Fruit fly (Drosophila melanogaster): Measurements from ENCODE around the gene Mst77F.

Gene Mst77F

dm6 chr3L:20792693-20793092 is 25.1 kb downstream of the Mst77F start, which contains the start of gene Six4:
Six4 (minus strand) TSS chr3L:20792777.
- TF ChIP-seq bab1 (GFP tag; optimal IDR thresholded peaks at IDR 0.05) = peak; percentile 43
- no peak for TF ChIP-seq CG14711 (tag; optimal IDR thresholded peaks at IDR 0.05)
- peak; percentile 62 for TF ChIP-seq tj (GFP tag; optimal IDR thresholded peaks at IDR 0.05)
- no peak for TF ChIP-seq CG5204 (GFP tag; optimal IDR thresholded peaks at IDR 0.05)
- TF ChIP-seq ovo (GFP tag; optimal IDR thresholded peaks at IDR 0.05) = peak; percentile 13
- TF ChIP-seq cic (GFP tag; optimal IDR thresholded peaks at IDR 0.05) = no peak
- TF ChIP-seq CG33017 (tag; optimal IDR thresholded peaks at IDR 0.05) = no peak
- no peak for TF ChIP-seq toe (GFP tag; optimal IDR thresholded peaks at IDR 0.05)
- no peak for TF ChIP-seq CG7045 (GFP tag; optimal IDR thresholded peaks at IDR 0.05)
- TF ChIP-seq Clk (GFP tag; optimal IDR thresholded peaks at IDR 0.05) = no peak
- TF ChIP-seq cnc (optimal IDR thresholded peaks at IDR 0.05) = no peak
- peak; percentile 22 for TF ChIP-seq Mnt (GFP tag; optimal IDR thresholded peaks at IDR 0.05)
- TF ChIP-seq Hr96 (GFP tag; optimal IDR thresholded peaks at IDR 0.05) = peak; percentile 29
- TF ChIP-seq pad (GFP tag; optimal IDR thresholded peaks at IDR 0.05) = peak; percentile 34
- peak; percentile 41 for TF ChIP-seq CG11617 (GFP tag; optimal IDR thresholded peaks at IDR 0.05)
- peak; percentile 20 for TF ChIP-seq Crg-1 (GFP tag; optimal IDR thresholded peaks at IDR 0.05)
- no peak for TF ChIP-seq CG1620 (GFP tag; optimal IDR thresholded peaks at IDR 0.05)
- TF ChIP-seq CG7101 (tag; optimal IDR thresholded peaks at IDR 0.05) = peak; percentile 10
- TF ChIP-seq CG12768 (GFP tag; optimal IDR thresholded peaks at IDR 0.05) = no peak
- TF ChIP-seq kay (GFP tag; ENCODE audit: borderline replicate concordance) = no peak

dm6 chr3L:20789299-20789698 is 28.5 kb downstream of the Mst77F start:
- TF ChIP-seq CG5204 (GFP tag; optimal IDR thresholded peaks at IDR 0.05) = no peak

DNA sequence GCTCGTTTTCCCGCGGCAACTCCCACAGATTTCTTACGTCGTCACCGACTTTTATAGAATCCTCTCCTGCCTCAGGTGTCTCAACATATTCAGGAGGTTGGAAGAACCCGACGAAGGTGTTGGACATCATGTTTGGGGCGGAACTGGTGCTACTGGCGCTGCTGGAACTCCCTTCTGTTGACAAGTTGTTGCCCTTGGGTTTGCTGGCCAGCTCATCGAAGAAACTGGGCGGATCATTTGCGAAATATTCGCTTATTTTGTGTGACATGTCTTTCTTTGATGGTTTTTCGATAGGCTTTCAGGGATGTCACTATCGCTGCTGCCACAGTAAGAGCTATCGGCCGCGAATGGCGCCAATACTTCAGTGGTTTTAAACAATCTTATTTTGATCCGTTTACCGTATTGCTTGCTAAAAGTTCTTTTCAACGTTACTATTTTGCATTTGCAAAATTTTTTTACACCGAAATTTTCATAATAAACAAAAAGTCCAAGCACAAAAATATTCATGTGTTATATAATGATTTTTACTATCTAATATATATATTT is 29.9 kb downstream of the Mst77F start, which contains the start of gene CG11396:
Gene CG11396, minus strand, starts transcription at position 303 of the 546 bp plus-strand sequence.
- TF ChIP-seq bab1 (GFP tag; optimal IDR thresholded peaks at IDR 0.05) = peak; percentile 34
- no peak for TF ChIP-seq toe (GFP tag; optimal IDR thresholded peaks at IDR 0.05)
- no peak for TF ChIP-seq tj (GFP tag; optimal IDR thresholded peaks at IDR 0.05)

- no peak for TF ChIP-seq kay (GFP tag; ENCODE audit: borderline replicate concordance)
- TF ChIP-seq CG5204 (GFP tag; optimal IDR thresholded peaks at IDR 0.05) = no peak
- TF ChIP-seq CG7045 (GFP tag; optimal IDR thresholded peaks at IDR 0.05) = no peak
- TF ChIP-seq CG12768 (GFP tag; optimal IDR thresholded peaks at IDR 0.05) = no peak
- peak; percentile 34 for TF ChIP-seq CG7101 (tag; optimal IDR thresholded peaks at IDR 0.05)
- TF ChIP-seq Hr96 (GFP tag; optimal IDR thresholded peaks at IDR 0.05) = no peak
- no peak for TF ChIP-seq Clk (GFP tag; optimal IDR thresholded peaks at IDR 0.05)
- TF ChIP-seq bab1 (GFP tag; optimal IDR thresholded peaks at IDR 0.05) = peak; percentile 53
- TF ChIP-seq CG14711 (tag; optimal IDR thresholded peaks at IDR 0.05) = no peak
- peak; percentile 17 for TF ChIP-seq toe (GFP tag; optimal IDR thresholded peaks at IDR 0.05)
- TF ChIP-seq Crg-1 (GFP tag; optimal IDR thresholded peaks at IDR 0.05) = peak; percentile 42
- TF ChIP-seq ovo (GFP tag; optimal IDR thresholded peaks at IDR 0.05) = no peak
- no peak for TF ChIP-seq cnc (optimal IDR thresholded peaks at IDR 0.05)
- TF ChIP-seq pad (GFP tag; optimal IDR thresholded peaks at IDR 0.05) = no peak
- TF ChIP-seq CG33017 (tag; optimal IDR thresholded peaks at IDR 0.05) = no peak
- TF ChIP-seq Mnt (GFP tag; optimal IDR thresholded peaks at IDR 0.05) = no peak
- no peak for TF ChIP-seq tj (GFP tag; optimal IDR thresholded peaks at IDR 0.05)
- no peak for TF ChIP-seq CG11617 (GFP tag; optimal IDR thresholded peaks at IDR 0.05)
- TF ChIP-seq CG1620 (GFP tag; optimal IDR thresholded peaks at IDR 0.05) = peak; percentile 11
- TF ChIP-seq cic (GFP tag; optimal IDR thresholded peaks at IDR 0.05) = no peak
Observed at dm6 chr3L:20785742-20786427, 31.9 kb downstream of the Mst77F start, which contains the start of gene Pcif1. Pcif1 (minus strand) TSS chr3L:20786197.

DNA sequence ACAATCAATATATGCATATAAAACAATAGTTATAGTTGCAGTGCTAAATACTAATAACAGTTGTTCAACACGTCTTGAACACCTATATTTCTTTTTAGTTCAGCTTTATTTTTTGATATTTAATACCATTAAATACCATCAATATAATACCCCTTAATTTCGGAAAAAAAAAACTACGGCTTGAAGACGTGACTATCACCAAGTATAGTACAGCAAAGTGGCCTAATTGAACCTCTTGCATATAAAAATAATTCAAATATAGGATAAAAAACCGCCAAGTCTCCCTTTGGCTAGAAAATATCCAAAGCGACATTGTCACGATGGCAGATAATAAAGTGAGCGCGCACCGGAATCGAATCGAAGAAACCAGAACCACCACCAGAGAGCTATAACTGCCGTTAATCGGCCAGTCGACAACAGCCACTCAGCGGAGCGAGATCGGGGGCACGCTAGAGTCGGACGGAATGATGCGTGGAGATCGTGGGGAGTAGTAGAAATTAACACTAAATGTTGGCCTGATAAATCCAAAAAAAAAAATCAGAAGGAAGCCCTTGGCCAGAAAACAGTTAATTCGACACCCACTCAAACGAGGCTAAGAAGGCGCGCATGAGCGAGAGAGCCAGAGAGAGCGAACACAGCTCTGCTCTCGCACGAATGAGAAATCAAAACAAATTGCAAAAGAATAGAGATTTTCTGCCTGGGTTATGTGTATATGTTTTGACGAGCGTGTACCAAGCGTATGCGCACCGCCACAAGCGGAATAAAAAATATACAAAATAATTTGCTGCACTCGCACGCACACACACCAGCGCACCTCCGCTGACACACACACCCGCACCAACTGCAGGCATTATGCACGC is 32.8 kb downstream of the Mst77F start:
- TF ChIP-seq cnc (optimal IDR thresholded peaks at IDR 0.05) (no peak), ovo (GFP tag; optimal IDR thresholded peaks at IDR 0.05) (peak; percentile 93), Hr96 (GFP tag; optimal IDR thresholded peaks at IDR 0.05) (peak; percentile 60), kay (GFP tag; ENCODE audit: borderline replicate concordance) (no peak), tj (GFP tag; optimal IDR thresholded peaks at IDR 0.05) (peak; percentile 47), CG33017 (tag; optimal IDR thresholded peaks at IDR 0.05) (peak; percentile 39), CG14711 (tag; optimal IDR thresholded peaks at IDR 0.05) (no peak), CG1620 (GFP tag; optimal IDR thresholded peaks at IDR 0.05) (peak; percentile 15), cic (GFP tag; optimal IDR thresholded peaks at IDR 0.05) (peak; percentile 62), CG5204 (GFP tag; optimal IDR thresholded peaks at IDR 0.05) (no peak), Crg-1 (GFP tag; optimal IDR thresholded peaks at IDR 0.05) (peak; percentile 31), Clk (GFP tag; optimal IDR thresholded peaks at IDR 0.05) (no peak), CG11617 (GFP tag; optimal IDR thresholded peaks at IDR 0.05) (peak; percentile 54), toe (GFP tag; optimal IDR thresholded peaks at IDR 0.05) (peak; percentile 73), CG7101 (tag; optimal IDR thresholded peaks at IDR 0.05) (peak; percentile 47), bab1 (GFP tag; optimal IDR thresholded peaks at IDR 0.05) (peak; percentile 49), CG12768 (GFP tag; optimal IDR thresholded peaks at IDR 0.05) (peak; percentile 5), pad (GFP tag; optimal IDR thresholded peaks at IDR 0.05) (peak; percentile 68), CG7045 (GFP tag; optimal IDR thresholded peaks at IDR 0.05) (peak; percentile 4), Mnt (GFP tag; optimal IDR thresholded peaks at IDR 0.05) (peak; percentile 58)
